Fruit fly (Drosophila melanogaster) S2 (cell line): ENCODE data around the gene tst.

Source experiments
- CG8478 ChIP-seq: fragments of >200 bp; optimal IDR thresholded peaks from 2 replicates; lab custom pipeline; 2018
- CTCF ChIP-seq, 2 experiments: fragments of >200 bp; optimal IDR thresholded peaks; 2 replicates each; lab custom pipeline; 2018

DNA sequence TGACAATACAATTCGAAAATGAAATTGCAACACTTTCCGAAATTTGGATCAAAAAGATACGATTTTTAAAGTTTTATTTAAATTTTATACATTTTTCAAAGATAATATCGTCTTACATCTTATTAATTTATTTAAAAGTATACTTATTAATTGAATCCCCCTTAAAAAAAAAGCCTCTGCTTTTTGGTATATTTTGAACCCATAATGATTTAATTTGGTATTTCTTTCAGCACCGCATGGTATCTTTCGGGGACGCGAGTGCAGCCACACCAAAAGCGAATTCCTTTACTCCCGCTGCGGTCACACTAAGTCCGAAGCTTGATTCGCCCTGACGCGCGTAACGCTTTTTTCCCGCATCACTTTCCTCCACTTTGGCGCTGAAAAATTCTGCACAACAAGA is 47.6 kb upstream of the tst start:
- TF ChIP-seq CG8478 (lab: Kevin White, UChicago) (no peak), CTCF (optimal IDR thresholded peaks at IDR 0.05; lab: Kevin White, UChicago) (no peak)
